Fruit fly (Drosophila melanogaster) whole organism, pupa: Measurements from ENCODE around the gene Ho.

ENCODE experiments used
- CG10348 ChIP-seq: fragments of 200-800 bp; sonication (Bioruptor generic); IDR thresholded peaks from 2 replicates; pipeline ENCODE4 v1.3.6; 2022; ENCODE audit warnings: missing biosample characterization, missing genetic modification characterization
- CG12605 ChIP-seq: fragments of 200-800 bp; sonication (Bioruptor generic); IDR thresholded peaks from 2 replicates; pipeline ENCODE4 v1.3.6; 2022; ENCODE audit warnings: missing biosample characterization, missing genetic modification characterization
- CG13204 ChIP-seq: fragments of 200-800 bp; sonication (Bioruptor generic); optimal IDR thresholded peaks from 2 replicates; lab custom pipeline; 2018; ENCODE audit warnings: missing biosample characterization, mild to moderate bottlenecking, missing genetic modification characterization, moderate library complexity
- CG14655 ChIP-seq: fragments of 200-800 bp; sonication (Bioruptor generic); optimal IDR thresholded peaks from 3 replicates; lab custom pipeline; 2017; ENCODE audit warnings: mild to moderate bottlenecking, missing biosample characterization, missing genetic modification reagents, missing genetic modification characterization
- CG15710 ChIP-seq: fragments of 200-800 bp; sonication (Bioruptor generic); optimal IDR thresholded peaks from 2 replicates; lab custom pipeline; 2018; ENCODE audit warnings: missing biosample characterization, mild to moderate bottlenecking, missing genetic modification characterization, moderate library complexity
- CG17806 ChIP-seq: fragments of 200-800 bp; sonication (Bioruptor generic); optimal IDR thresholded peaks from 2 replicates; lab custom pipeline; 2018; ENCODE audit warnings: missing biosample characterization, mild to moderate bottlenecking, missing genetic modification characterization, moderate library complexity
- CG32121 ChIP-seq: fragments of 200-800 bp; sonication (Bioruptor generic); IDR thresholded peaks from 2 replicates; pipeline ENCODE4 v1.3.6; 2022; ENCODE audit warnings: missing biosample characterization, missing genetic modification characterization
- CG34367 ChIP-seq: fragments of 200-800 bp; sonication (Bioruptor generic); optimal IDR thresholded peaks from 2 replicates; lab custom pipeline; 2018; ENCODE audit warnings: missing biosample characterization, mild to moderate bottlenecking, missing genetic modification characterization
- CG4496 ChIP-seq: fragments of 200-800 bp; sonication (Bioruptor generic); IDR thresholded peaks from 3 replicates; pipeline ENCODE4 v1.3.6; 2022; ENCODE audit warnings: missing biosample characterization, missing genetic modification characterization
- CG8159 ChIP-seq: fragments of 200-800 bp; sonication (Bioruptor generic); optimal IDR thresholded peaks from 3 replicates; lab custom pipeline; 2018; ENCODE audit warnings: missing biosample characterization, mild to moderate bottlenecking, missing genetic modification characterization, moderate library complexity
- CG8301 ChIP-seq: fragments of 200-800 bp; sonication (Bioruptor generic); optimal IDR thresholded peaks from 2 replicates; lab custom pipeline; 2018; ENCODE audit warnings: missing biosample characterization, mild to moderate bottlenecking, missing genetic modification characterization
- CG9948 ChIP-seq: fragments of 200-800 bp; sonication (Bioruptor generic); optimal IDR thresholded peaks from 2 replicates; lab custom pipeline; 2018; ENCODE audit warnings: missing biosample characterization, mild to moderate bottlenecking, missing genetic modification characterization, moderate library complexity
- D1 ChIP-seq: fragments of 200-800 bp; sonication (Bioruptor generic); optimal IDR thresholded peaks from 2 replicates; lab custom pipeline; 2018; ENCODE audit warnings: missing biosample characterization, mild to moderate bottlenecking, missing genetic modification characterization, moderate library complexity
- EcR ChIP-seq: fragments of 200-800 bp; sonication (Bioruptor generic); optimal IDR thresholded peaks from 3 replicates; lab custom pipeline; 2019; ENCODE audit warnings: missing biosample characterization, missing genetic modification characterization, mild to moderate bottlenecking, moderate library complexity, missing genetic modification reagents
- Ets98B ChIP-seq: fragments of 200-800 bp; sonication (Bioruptor generic); IDR thresholded peaks from 2 replicates; pipeline ENCODE4 v1.3.6; 2022; ENCODE audit warnings: missing biosample characterization, missing genetic modification characterization
- Pif1A ChIP-seq: fragments of 200-800 bp; sonication (Bioruptor generic); optimal IDR thresholded peaks from 3 replicates; lab custom pipeline; 2016; ENCODE audit warnings: missing biosample characterization, missing genetic modification characterization
- Pif1B ChIP-seq: fragments of 200-800 bp; sonication (Bioruptor generic); optimal IDR thresholded peaks from 3 replicates; lab custom pipeline; 2016; ENCODE audit warnings: missing biosample characterization, missing genetic modification characterization
- Snoo ChIP-seq: fragments of 200-800 bp; sonication (Bioruptor generic); optimal IDR thresholded peaks from 3 replicates; lab custom pipeline; 2017; ENCODE audit warnings: missing biosample characterization, mild to moderate bottlenecking, missing genetic modification characterization, inconsistent platforms
- fd96Ca ChIP-seq: fragments of 200-800 bp; sonication (Bioruptor generic); IDR thresholded peaks from 3 replicates; pipeline ENCODE4 v1.3.6; 2022; ENCODE audit warnings: missing biosample characterization, missing genetic modification characterization
- gl ChIP-seq: fragments of 200-800 bp; sonication (Bioruptor generic); optimal IDR thresholded peaks from 2 replicates; lab custom pipeline; 2018; ENCODE audit warnings: missing biosample characterization, mild to moderate bottlenecking, missing genetic modification characterization
- rn ChIP-seq: fragments of 200-800 bp; sonication (Bioruptor generic); IDR thresholded peaks from 2 replicates; pipeline ENCODE4 v1.3.6; 2022; ENCODE audit warnings: missing biosample characterization, missing genetic modification characterization

Ho gene

dm6 chr3R:11661187-11661586, 18.4 kb upstream of the Ho start:
- peak; percentile 36 for TF ChIP-seq CG14655 (GFP tag; lab: Kevin White, UChicago)
- TF ChIP-seq fd96Ca (GFP tag; lab: Robert Waterston, UW): peak; percentile 14; the same call in 1 of the 3 replicates
- no peak for TF ChIP-seq Pif1A (GFP tag; lab: Kevin White, UChicago)
- TF ChIP-seq CG8301: peak; percentile 32

dm6 chr3R:11661712-11662111, 17.8 kb upstream of the Ho start:
- TF ChIP-seq EcR (GFP tag; lab: Kevin White, UChicago) (no peak), CG8301 (peak; percentile 54), CG14655 (GFP tag; lab: Kevin White, UChicago) (peak; percentile 62), Pif1B (GFP tag; lab: Kevin White, UChicago) (peak; percentile 44), Ets98B (peak; percentile 75), rn (GFP tag; lab: Robert Waterston, UW) (no peak; the same call in 1 of the 2 replicates), CG13204 (peak; percentile 18), D1 (tag; lab: Kevin White, UChicago) (no peak), CG9948 (peak; percentile 67), Snoo (tag; lab: Kevin White, UChicago) (no peak), CG4496 (GFP tag; lab: Robert Waterston, UW) (peak; percentile 74), CG34367 (tag; lab: Kevin White, UChicago) (peak; percentile 47), CG8159 (tag; lab: Kevin White, UChicago) (peak; percentile 57), CG17806 (tag; lab: Kevin White, UChicago) (peak; percentile 65), Pif1A (GFP tag; lab: Kevin White, UChicago) (peak; percentile 64), CG10348 (no peak), CG32121 (GFP tag; lab: Robert Waterston, UW) (peak; percentile 79), gl (tag; lab: Kevin White, UChicago) (peak; percentile 40), CG12605 (GFP tag; lab: Robert Waterston, UW) (peak; percentile 38; the same call in 1 of the 2 replicates), CG15710 (tag; lab: Kevin White, UChicago) (peak; percentile 64), fd96Ca (GFP tag; lab: Robert Waterston, UW) (peak; percentile 76; the same call in 2 of the 3 replicates)

dm6 chr3R:11662617-11663016, 16.9 kb upstream of the Ho start:
- no peak for TF ChIP-seq CG14655 (GFP tag; lab: Kevin White, UChicago)
- peak; percentile 30; the same call in 1 of the 2 replicates for TF ChIP-seq Ets98B
- TF ChIP-seq CG32121 (GFP tag; lab: Robert Waterston, UW): peak; percentile 62
- no peak; the same call in 2 of the 3 replicates for TF ChIP-seq CG4496 (GFP tag; lab: Robert Waterston, UW)
- no peak for TF ChIP-seq CG12605 (GFP tag; lab: Robert Waterston, UW)
- no peak for TF ChIP-seq CG17806 (tag; lab: Kevin White, UChicago)
- no peak for TF ChIP-seq CG8301
- TF ChIP-seq CG15710 (tag; lab: Kevin White, UChicago): no peak

- TF ChIP-seq CG17806 (tag; lab: Kevin White, UChicago) (peak; percentile 3), EcR (GFP tag; lab: Kevin White, UChicago) (peak; percentile 63), CG8159 (tag; lab: Kevin White, UChicago) (peak; percentile 44), D1 (tag; lab: Kevin White, UChicago) (no peak), CG15710 (tag; lab: Kevin White, UChicago) (peak; percentile 27), CG9948 (peak; percentile 30)
Observed at dm6 chr3R:11663441-11663840, 16.1 kb upstream of the Ho start.

- TF ChIP-seq D1 (tag; lab: Kevin White, UChicago) (peak; percentile 38), CG34367 (tag; lab: Kevin White, UChicago) (no peak), CG32121 (GFP tag; lab: Robert Waterston, UW) (0 out of 2 replicates have a peak, but pooled peaks have one; percentile 2)
Observed at dm6 chr3R:11665508-11665907, 14.0 kb upstream of the Ho start.

dm6 chr3R:11665925-11666687, 13.4 kb upstream of the Ho start:
- peak; percentile 12 for TF ChIP-seq Pif1A (GFP tag; lab: Kevin White, UChicago)
- TF ChIP-seq CG8159 (tag; lab: Kevin White, UChicago): no peak
